Worm (Caenorhabditis elegans) whole organism, mixed stage, embryonic: ENCODE measurements around the gene Y54F10BM.23.

ENCODE experiments used
- blmp-1 ChIP-seq: fragments of 150-350 bp; optimal IDR thresholded peaks from 2 replicates; lab custom pipeline; 2014; ENCODE audit warnings: missing biosample characterization, missing genetic modification characterization
- elt-1 ChIP-seq: sonication (generic microtip); optimal IDR thresholded peaks from 2 replicates; lab custom pipeline; 2017; ENCODE audit warnings: missing genetic modification characterization, mild to moderate bottlenecking, missing compliant biosample characterization, antibody characterized with exemption, moderate library complexity, borderline replicate concordance; ENCODE audit not compliant: insufficient read depth
- nhr-76 ChIP-seq: sonication (generic microtip); optimal IDR thresholded peaks from 2 replicates; lab custom pipeline; 2017; ENCODE audit warnings: missing biosample characterization, missing genetic modification characterization
- sptf-1 ChIP-seq: sonication (generic microtip); optimal IDR thresholded peaks from 2 replicates; lab custom pipeline; 2017; ENCODE audit warnings: mild to moderate bottlenecking, missing genetic modification characterization, moderate library complexity, missing compliant biosample characterization
- unc-39 ChIP-seq: fragments of 150-350 bp; optimal IDR thresholded peaks from 2 replicates; lab custom pipeline; 2014; ENCODE audit warnings: missing biosample characterization, missing genetic modification characterization
- unc-62 ChIP-seq: fragments of 150-350 bp; optimal IDR thresholded peaks from 2 replicates; lab custom pipeline; 2014; ENCODE audit warnings: missing biosample characterization, missing genetic modification reagents, missing genetic modification characterization

DNA sequence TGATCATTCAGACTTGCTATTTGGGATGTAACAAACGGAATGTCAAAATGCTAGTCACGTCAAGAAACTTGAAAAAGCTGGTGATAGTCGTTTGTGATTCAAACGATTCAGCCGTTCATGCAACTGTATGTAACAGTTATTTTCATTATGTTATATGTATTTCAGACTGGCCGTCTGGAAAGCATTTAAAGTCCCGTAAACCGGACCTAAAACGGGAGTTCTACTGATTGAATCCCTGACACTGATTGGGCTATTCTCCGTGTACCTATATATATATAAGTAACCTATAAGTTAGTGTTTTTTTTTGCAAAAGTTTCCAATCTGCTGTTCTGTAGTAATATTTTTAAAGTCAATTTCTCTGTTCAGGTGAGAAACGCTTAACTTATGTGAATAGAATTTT, 35.7 kb downstream of the Y54F10BM.23 start:
- TF ChIP-seq unc-62 (no peak), nhr-76 (tag; lab: Kevin White, UChicago) (no peak), elt-1 (no peak), blmp-1 (no peak), sptf-1 (tag; lab: Kevin White, UChicago) (no peak), unc-39 (no peak)
